Fruit fly (Drosophila melanogaster): Measurements from ENCODE around the gene shv.
A peak's percentile ranks its signal among the peaks of the same experiment; 100 is the strongest.

dm6 chr2L:430820-431628, 21.9 kb upstream of the shv start, which contains the start of gene ex:
- no peak for TF ChIP-seq Gug (GFP tag; IDR thresholded peaks at IDR 0.05)
- peak; percentile 67 for TF ChIP-seq CG6276 (GFP tag; optimal IDR thresholded peaks at IDR 0.05)
- no peak for TF ChIP-seq CG7368 (GFP tag; optimal IDR thresholded peaks at IDR 0.05)
- TF ChIP-seq CG6854 (GFP tag; optimal IDR thresholded peaks at IDR 0.05), result peak; percentile 60

Measured in whole organism, prepupa.